Worm (Caenorhabditis elegans) whole organism, L3 larva: ENCODE results near the gene dao-3.

Source experiments
- R02D3.7 ChIP-seq: fragments of 150-350 bp; optimal IDR thresholded peaks from 2 replicates; lab custom pipeline; 2014; ENCODE audit warnings: missing biosample characterization, missing genetic modification characterization
- ZK546.5 ChIP-seq: sonication (generic microtip); optimal IDR thresholded peaks from 2 replicates; lab custom pipeline; 2017; ENCODE audit warnings: missing biosample characterization, missing genetic modification characterization
- aly-2 ChIP-seq: fragments of 150-350 bp; optimal IDR thresholded peaks from 2 replicates; lab custom pipeline; 2014; ENCODE audit warnings: missing biosample characterization, missing genetic modification characterization
- ceh-16 ChIP-seq: sonication (generic microtip); optimal IDR thresholded peaks from 2 replicates; lab custom pipeline; 2017; ENCODE audit warnings: missing biosample characterization, missing genetic modification characterization
- ceh-28 ChIP-seq: fragments of 150-350 bp; optimal IDR thresholded peaks from 2 replicates; lab custom pipeline; 2014; ENCODE audit warnings: missing biosample characterization, missing genetic modification reagents, missing genetic modification characterization
- ceh-82 ChIP-seq: fragments of 150-350 bp; optimal IDR thresholded peaks from 2 replicates; lab custom pipeline; 2014; ENCODE audit warnings: missing biosample characterization, missing genetic modification characterization
- ceh-9 ChIP-seq: sonication (generic microtip); optimal IDR thresholded peaks from 2 replicates; lab custom pipeline; 2018; ENCODE audit warnings: missing biosample characterization, missing genetic modification characterization
- egl-5 ChIP-seq: fragments of 150-350 bp; optimal IDR thresholded peaks from 2 replicates; lab custom pipeline; 2017; ENCODE audit warnings: missing biosample characterization, missing genetic modification reagents, missing genetic modification characterization, inconsistent platforms
- elt-2 ChIP-seq: sonication (generic microtip); optimal IDR thresholded peaks from 2 replicates; lab custom pipeline; 2016; ENCODE audit warnings: missing genetic modification reagents, mild to moderate bottlenecking, missing genetic modification characterization, missing compliant biosample characterization
- elt-3 ChIP-seq, 3 experiments: fragments of 150-350 bp in 1 of 3; sonication (generic microtip) in 2 of 3; optimal IDR thresholded peaks; 2 replicates in 2 of 3; 4 replicates in 1 of 3; lab custom pipeline; 2014 to 2017; ENCODE audit warnings: missing biosample characterization in 3 of 3, missing genetic modification characterization in 3 of 3
- fkh-10 ChIP-seq: sonication (generic microtip); optimal IDR thresholded peaks from 2 replicates; lab custom pipeline; 2017; ENCODE audit warnings: missing biosample characterization, missing genetic modification reagents, missing genetic modification characterization
- hmg-11 ChIP-seq: sonication (generic microtip); optimal IDR thresholded peaks from 2 replicates; lab custom pipeline; 2016; ENCODE audit warnings: missing genetic modification characterization, missing compliant biosample characterization
- jun-1 ChIP-seq: fragments of 150-350 bp; optimal IDR thresholded peaks from 2 replicates; lab custom pipeline; 2014; ENCODE audit warnings: missing biosample characterization, missing genetic modification reagents, missing genetic modification characterization
- lin-15B ChIP-seq: fragments of 150-350 bp; optimal IDR thresholded peaks from 2 replicates; lab custom pipeline; 2014; ENCODE audit warnings: missing biosample characterization, missing genetic modification characterization
- lin-39 ChIP-seq: fragments of 150-350 bp; optimal IDR thresholded peaks from 2 replicates; lab custom pipeline; 2018; ENCODE audit warnings: missing biosample characterization, missing genetic modification reagents, missing genetic modification characterization
- lsy-12 ChIP-seq: sonication (generic microtip); optimal IDR thresholded peaks from 2 replicates; lab custom pipeline; 2016; ENCODE audit warnings: mild to moderate bottlenecking, missing genetic modification characterization, missing compliant biosample characterization
- mdl-1 ChIP-seq: fragments of 150-350 bp; optimal IDR thresholded peaks from 2 replicates; lab custom pipeline; 2014; ENCODE audit warnings: missing biosample characterization, missing genetic modification characterization
- mml-1 ChIP-seq: fragments of 150-350 bp; sonication (generic microtip); optimal IDR thresholded peaks from 3 replicates; lab custom pipeline; 2014; ENCODE audit warnings: missing biosample characterization, missing genetic modification characterization
- nfya-1 ChIP-seq: sonication (generic microtip); optimal IDR thresholded peaks from 2 replicates; lab custom pipeline; 2017; ENCODE audit warnings: missing genetic modification characterization, mild to moderate bottlenecking, missing compliant biosample characterization, antibody characterized with exemption, moderate library complexity; ENCODE audit not compliant: insufficient read depth
- nhr-11 ChIP-seq: fragments of 150-350 bp; optimal IDR thresholded peaks from 2 replicates; lab custom pipeline; 2014; ENCODE audit warnings: missing biosample characterization, missing genetic modification characterization
- nhr-237 ChIP-seq: fragments of 150-350 bp; optimal IDR thresholded peaks from 2 replicates; lab custom pipeline; 2014; ENCODE audit warnings: missing biosample characterization, missing genetic modification characterization
- nhr-43 ChIP-seq: sonication (generic microtip); optimal IDR thresholded peaks from 2 replicates; lab custom pipeline; 2016; ENCODE audit warnings: mild to moderate bottlenecking, missing genetic modification characterization, missing compliant biosample characterization; ENCODE audit not compliant: poor library complexity, severe bottlenecking
- nhr-76 ChIP-seq: fragments of 150-350 bp; sonication (generic microtip); optimal IDR thresholded peaks from 5 replicates; lab custom pipeline; 2014; ENCODE audit warnings: missing biosample characterization, missing genetic modification characterization
- nhr-77 ChIP-seq: fragments of 150-350 bp; optimal IDR thresholded peaks from 2 replicates; lab custom pipeline; 2014; ENCODE audit warnings: missing biosample characterization, missing genetic modification characterization
- pha-4 ChIP-seq: fragments of 150-350 bp; optimal IDR thresholded peaks from 2 replicates; lab custom pipeline; 2014; ENCODE audit warnings: missing biosample characterization, missing genetic modification reagents, missing genetic modification characterization
- pqm-1 ChIP-seq: fragments of 150-350 bp; optimal IDR thresholded peaks from 2 replicates; lab custom pipeline; 2017; ENCODE audit warnings: missing biosample characterization, missing genetic modification characterization, inconsistent platforms
- sea-2 ChIP-seq: fragments of 150-350 bp; sonication (generic microtip); optimal IDR thresholded peaks from 4 replicates; lab custom pipeline; 2014; ENCODE audit warnings: missing biosample characterization, missing genetic modification reagents, missing genetic modification characterization
- skn-1 ChIP-seq: fragments of 150-350 bp; optimal IDR thresholded peaks from 2 replicates; lab custom pipeline; 2014; ENCODE audit warnings: missing biosample characterization, missing genetic modification characterization
- snpc-4 ChIP-seq: fragments of 150-350 bp; optimal IDR thresholded peaks from 2 replicates; lab custom pipeline; 2014; ENCODE audit warnings: missing biosample characterization, missing genetic modification characterization
- unc-39 ChIP-seq: sonication (generic microtip); optimal IDR thresholded peaks from 4 replicates; lab custom pipeline; 2017; ENCODE audit warnings: missing biosample characterization, missing genetic modification characterization
- unc-62 ChIP-seq: fragments of 150-350 bp; sonication (generic microtip); optimal IDR thresholded peaks from 4 replicates; lab custom pipeline; 2014; ENCODE audit warnings: missing biosample characterization, missing genetic modification reagents, missing genetic modification characterization
- ztf-11 ChIP-seq: fragments of 150-350 bp; optimal IDR thresholded peaks from 2 replicates; lab custom pipeline; 2014; ENCODE audit warnings: missing biosample characterization, missing genetic modification characterization
- ztf-4 ChIP-seq: fragments of 150-350 bp; optimal IDR thresholded peaks from 2 replicates; lab custom pipeline; 2014; ENCODE audit warnings: missing biosample characterization, missing genetic modification characterization

Gene dao-3

DNA sequence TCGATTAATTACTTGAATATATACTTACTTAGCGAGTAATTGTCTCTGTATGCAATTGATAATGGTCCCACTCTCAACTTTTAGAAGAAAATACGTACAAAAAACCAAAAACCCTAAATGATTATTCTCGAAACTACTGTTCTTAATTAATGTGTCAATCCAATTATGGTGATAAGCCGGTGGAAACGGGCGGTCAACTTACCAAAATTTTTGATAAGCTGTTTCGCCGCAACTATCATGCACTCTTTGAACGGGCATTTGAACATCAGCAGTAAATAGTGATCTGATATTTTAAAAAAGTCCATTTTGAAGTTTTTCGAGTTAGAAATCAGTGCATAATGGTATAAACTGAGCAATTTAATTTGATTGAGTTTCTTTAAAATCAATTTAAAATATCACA is 8.0 kb downstream of the dao-3 start:
- TF ChIP-seq elt-2 (tag; lab: Kevin White, UChicago) (peak; percentile 65), jun-1 (tag; lab: Kevin White, UChicago) (no peak)

DNA sequence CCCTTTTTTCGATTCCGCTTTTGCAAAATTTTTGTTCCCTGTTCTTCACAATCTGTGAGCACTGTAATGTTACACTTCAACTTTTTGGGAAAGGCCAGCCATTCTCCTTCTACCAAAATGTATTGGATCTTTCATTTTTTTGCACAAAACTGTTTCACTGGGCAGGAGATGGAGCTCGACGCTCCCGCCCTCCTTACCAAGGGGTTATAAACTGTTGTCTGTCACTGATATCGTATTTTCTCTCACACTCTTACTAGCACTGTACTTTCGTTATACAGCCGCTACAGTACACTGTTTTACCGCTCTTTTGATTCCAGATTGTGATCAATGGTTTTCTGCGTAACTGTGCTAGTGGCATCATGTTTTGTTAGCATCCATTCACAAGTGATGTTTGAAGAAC is 8.6 kb downstream of the dao-3 start, which contains the start of gene C46F2.1:
Gene C46F2.1, plus strand, starts transcription at position 301 of the 400 bp plus-strand sequence.
- TF ChIP-seq hmg-11 (tag; lab: Kevin White, UChicago) (no peak), elt-3 (tag; optimal IDR thresholded peaks at IDR 0.05; lab: Kevin White, UChicago) (no peak), snpc-4 (tag; lab: Kevin White, UChicago) (no peak), nhr-11 (no peak), mdl-1 (tag; lab: Kevin White, UChicago) (no peak), unc-62 (GFP tag; lab: Kevin White, UChicago) (no peak), skn-1 (tag; lab: Kevin White, UChicago) (no peak), lsy-12 (tag; lab: Kevin White, UChicago) (no peak), nhr-76 (tag; lab: Kevin White, UChicago) (no peak), pqm-1 (tag; lab: Kevin White, UChicago) (peak; percentile 61), ztf-11 (tag; lab: Kevin White, UChicago) (no peak), ztf-4 (no peak), elt-2 (tag; lab: Kevin White, UChicago) (peak; percentile 33), lin-39 (tag; lab: Kevin White, UChicago) (no peak), jun-1 (tag; lab: Kevin White, UChicago) (no peak), sea-2 (GFP tag; lab: Kevin White, UChicago) (no peak)
- TF ChIP-seq, all 47 proteins: peak for 2

- TF ChIP-seq elt-2 (tag; lab: Kevin White, UChicago) (peak; percentile 83), lin-39 (tag; lab: Kevin White, UChicago) (no peak), snpc-4 (tag; lab: Kevin White, UChicago) (no peak), mml-1 (no peak)
- TF ChIP-seq, all 47 proteins: peak for 1
Observed at ce11 chrX:8074527-8074926, 11.8 kb downstream of the dao-3 start.

- TF ChIP-seq hmg-11 (tag; lab: Kevin White, UChicago) (no peak), skn-1 (tag; lab: Kevin White, UChicago) (no peak), ceh-28 (peak; percentile 56), ceh-16 (tag; lab: Kevin White, UChicago) (no peak), elt-2 (tag; lab: Kevin White, UChicago) (peak; percentile 86), pqm-1 (tag; lab: Kevin White, UChicago) (peak; percentile 77), R02D3.7 (tag; lab: Kevin White, UChicago) (no peak), pha-4 (peak; percentile 79), nfya-1 (tag; lab: Kevin White, UChicago) (peak; percentile 10), nhr-77 (no peak)
Observed at ce11 chrX:8069293-8069692, 17.1 kb downstream of the dao-3 start, which contains the start of gene C18A11.1. Gene C18A11.1 (plus strand): TSS chrX:8069328.

DNA sequence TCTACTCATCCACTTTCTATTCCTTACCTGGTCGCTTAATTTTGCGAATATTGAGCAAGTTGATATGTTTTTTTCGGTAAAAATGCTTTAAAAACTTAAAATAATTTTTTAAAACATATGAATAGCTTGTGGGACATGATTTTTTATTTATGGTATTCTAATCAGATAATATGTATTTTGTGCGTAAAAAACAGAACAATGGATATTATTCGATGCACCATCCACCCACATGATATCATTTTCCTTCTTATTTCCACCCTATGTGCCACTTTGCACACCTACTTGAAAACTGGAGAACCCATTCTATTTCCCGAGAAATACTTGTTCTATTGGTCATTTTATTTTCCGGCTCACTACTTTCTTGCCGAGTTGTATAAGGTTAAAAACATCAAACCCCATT is 19.1 kb downstream of the dao-3 start, which contains the start of gene C18A11.2:
Gene C18A11.2, plus strand, starts transcription at position 301 of the 400 bp plus-strand sequence.
- no peak for TF ChIP-seq egl-5 (tag; lab: Kevin White, UChicago)
- TF ChIP-seq aly-2 (tag; lab: Kevin White, UChicago): no peak
- TF ChIP-seq snpc-4 (tag; lab: Kevin White, UChicago): no peak
- TF ChIP-seq nhr-43 (tag; lab: Kevin White, UChicago): no peak
- TF ChIP-seq ZK546.5 (tag; lab: Kevin White, UChicago): no peak
- TF ChIP-seq ceh-82 (tag; lab: Kevin White, UChicago): no peak
- TF ChIP-seq ceh-9 (tag; lab: Kevin White, UChicago): no peak
- TF ChIP-seq unc-39 (tag; lab: Kevin White, UChicago): no peak
- TF ChIP-seq fkh-10 (GFP tag; lab: Kevin White, UChicago): no peak
- no peak for TF ChIP-seq nhr-237
- no peak for TF ChIP-seq ztf-11 (tag; lab: Kevin White, UChicago)
- no peak for TF ChIP-seq elt-3 (tag; optimal IDR thresholded peaks at IDR 0.05; lab: Kevin White, UChicago)
- no peak for TF ChIP-seq sea-2 (GFP tag; lab: Kevin White, UChicago)
- TF ChIP-seq lin-15B: no peak
- no peak for TF ChIP-seq lsy-12 (tag; lab: Kevin White, UChicago)
- TF ChIP-seq, all 47 proteins: peak for 0
